Worm (Caenorhabditis elegans): ENCODE results near the gene F59A1.18.
A peak's percentile ranks its signal among the peaks of the same experiment; 100 is the strongest.

Gene F59A1.18

ce11 chrV:17721709-17722108 is 35.0 kb upstream of the F59A1.18 start (continued):
- TF ChIP-seq lir-3 (tag; optimal IDR thresholded peaks at IDR 0.05) (no peak), dpl-1 (GFP tag; optimal IDR thresholded peaks at IDR 0.05) (no peak), hmg-1.1 (GFP tag; IDR thresholded peaks at IDR 0.05) (no peak), lin-29 (GFP tag; IDR thresholded peaks at IDR 0.05) (no peak), F26F4.8 (GFP tag; conservative IDR thresholded peaks at IDR 0.05) (no peak), ctbp-1 (GFP tag; IDR thresholded peaks at IDR 0.05) (no peak), daf-16 (GFP tag; optimal IDR thresholded peaks at IDR 0.05) (no peak), daf-16 (tag; optimal IDR thresholded peaks at IDR 0.05) (peak; percentile 94), tag-97 (GFP tag; IDR thresholded peaks at IDR 0.05) (no peak), F44E2.7 (GFP tag; IDR thresholded peaks at IDR 0.05) (no peak), sdz-12 (GFP tag; optimal IDR thresholded peaks at IDR 0.05) (no peak), ceh-44 (GFP tag; IDR thresholded peaks at IDR 0.05) (no peak), nhr-237 (tag; optimal IDR thresholded peaks at IDR 0.05) (no peak), R02D3.7 (tag; optimal IDR thresholded peaks at IDR 0.05) (no peak), aha-1 (tag) (peak; percentile 85), tra-1 (GFP tag; IDR thresholded peaks at IDR 0.05) (peak; percentile 79), zag-1 (tag; optimal IDR thresholded peaks at IDR 0.05) (no peak), D1046.2 (GFP tag; IDR thresholded peaks at IDR 0.05) (no peak), ZK546.5 (tag; optimal IDR thresholded peaks at IDR 0.05) (no peak), ama-1 (optimal IDR thresholded peaks at IDR 0.05) (no peak), Y105C5A.15 (GFP tag; IDR thresholded peaks at IDR 0.05) (no peak), mes-2 (tag; optimal IDR thresholded peaks at IDR 0.05; ENCODE audit: poor library complexity, severe bottlenecking) (no peak), nhr-102 (tag; optimal IDR thresholded peaks at IDR 0.05) (peak; percentile 78), rbr-2 (tag; optimal IDR thresholded peaks at IDR 0.05) (no peak), gei-8 (GFP tag; optimal IDR thresholded peaks at IDR 0.05) (no peak), dve-1 (tag; optimal IDR thresholded peaks at IDR 0.05; ENCODE audit: insufficient read depth) (peak; percentile 87), zfp-3 (GFP tag; conservative IDR thresholded peaks at IDR 0.05) (no peak), lin-39 (tag; optimal IDR thresholded peaks at IDR 0.05) (no peak), spr-3 (GFP tag; optimal IDR thresholded peaks at IDR 0.05) (no peak), nhr-48 (tag; optimal IDR thresholded peaks at IDR 0.05) (peak; percentile 70), F10B5.3 (tag; optimal IDR thresholded peaks at IDR 0.05) (no peak), F49E8.2 (tag; optimal IDR thresholded peaks at IDR 0.05; ENCODE audit: borderline replicate concordance) (no peak), dmd-9 (GFP tag; IDR thresholded peaks at IDR 0.05) (no peak), dmd-8 (GFP tag; IDR thresholded peaks at IDR 0.05) (no peak), unc-39 (tag; optimal IDR thresholded peaks at IDR 0.05) (no peak), unc-62 (GFP tag; optimal IDR thresholded peaks at IDR 0.05 in 1 of 2) (no peak), unc-62 (tag; optimal IDR thresholded peaks at IDR 0.05) (no peak), nhr-28 (tag; optimal IDR thresholded peaks at IDR 0.05) (peak; percentile 90), jun-1 (tag; optimal IDR thresholded peaks at IDR 0.05) (no peak), nhr-6 (tag; optimal IDR thresholded peaks at IDR 0.05) (no peak)

ce11 chrV:17718647-17719046 is 31.9 kb upstream of the F59A1.18 start, which contains the start of gene str-77:
TSS of gene str-77 (plus strand) at chrV:17718947.
- TF ChIP-seq egl-27 (tag; optimal IDR thresholded peaks at IDR 0.05) (no peak), pqm-1 (tag; optimal IDR thresholded peaks at IDR 0.05) (no peak), hmg-1.1 (GFP tag; IDR thresholded peaks at IDR 0.05) (no peak), nhr-111 (GFP tag; optimal IDR thresholded peaks at IDR 0.05) (no peak), snpc-1.2 (GFP tag; IDR thresholded peaks at IDR 0.05) (no peak), nhr-237 (tag; optimal IDR thresholded peaks at IDR 0.05) (no peak), rbr-2 (tag; optimal IDR thresholded peaks at IDR 0.05) (no peak)

Measured in whole organism, L4 larva.